Fruit fly (Drosophila melanogaster): Measurements from ENCODE around the gene CG17776.

Gene CG17776

DNA sequence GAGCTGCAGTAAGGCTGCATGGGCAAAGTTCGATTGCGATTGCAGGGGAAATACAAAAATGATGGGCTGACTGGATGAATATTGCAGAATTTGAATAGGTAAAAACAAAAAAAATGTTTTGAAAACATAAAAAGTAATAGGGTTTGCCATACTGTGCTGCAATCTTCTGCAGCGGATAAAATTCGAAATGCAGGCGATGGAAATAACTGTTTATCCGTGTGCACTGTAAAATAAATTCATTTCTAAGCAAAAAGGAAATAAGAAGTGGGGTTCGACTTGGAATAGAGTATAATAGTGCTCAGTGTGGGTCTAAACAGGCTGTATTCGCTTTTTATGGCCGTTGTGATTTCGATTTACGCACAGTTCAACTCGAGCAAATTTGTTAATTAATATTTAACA is 9.3 kb downstream of the CG17776 start, which contains the start of gene CG14053:
TSS of gene CG14053 (minus strand) at position 101 of the 399 bp plus-strand sequence.
- TF ChIP-seq Rel (GFP tag; optimal IDR thresholded peaks at IDR 0.05) (no peak), Rel (tag; optimal IDR thresholded peaks at IDR 0.05) (peak; percentile 82), woc (GFP tag; optimal IDR thresholded peaks at IDR 0.05) (no peak)

DNA sequence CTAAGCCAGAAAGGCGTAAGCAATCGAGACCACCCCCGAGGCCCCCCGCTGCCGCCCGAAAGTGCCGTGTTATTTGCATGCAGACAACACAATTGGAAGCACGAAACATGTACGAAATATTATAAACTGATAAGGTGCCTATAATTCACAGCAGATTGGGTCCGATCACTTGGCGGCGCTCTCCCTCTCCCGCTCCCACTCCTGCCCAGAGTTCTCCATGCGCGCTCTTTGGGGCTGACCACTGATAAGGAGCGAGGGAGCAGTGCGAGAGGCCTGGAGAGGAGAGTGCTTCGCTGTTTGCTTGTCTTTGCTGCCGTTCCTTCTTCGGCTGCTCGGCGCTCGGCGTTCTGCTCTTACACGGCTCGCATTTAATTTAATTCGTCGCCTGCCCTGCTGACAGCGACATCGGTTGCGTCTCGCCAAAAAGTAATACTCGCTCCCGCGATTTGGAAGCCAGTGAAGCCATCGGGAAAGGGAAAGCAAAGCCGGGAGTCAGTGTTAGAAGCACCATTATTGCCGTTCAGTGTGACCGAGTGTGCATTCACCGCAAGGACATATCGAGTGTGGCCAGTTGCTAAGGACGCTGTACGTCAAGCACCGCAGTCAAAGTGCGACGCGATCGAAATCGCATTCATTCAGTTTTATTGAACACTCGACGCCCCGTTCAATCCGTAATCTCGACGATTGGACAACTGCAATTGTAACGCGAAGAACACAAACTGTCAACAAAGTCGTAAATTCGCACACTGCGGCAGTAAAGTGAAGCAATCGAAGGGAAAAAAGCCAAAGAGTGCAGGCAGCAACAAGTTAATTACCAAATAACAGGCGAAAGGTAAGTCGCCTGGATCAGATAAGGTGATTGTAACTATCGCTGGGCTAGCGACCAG is 9.9 kb downstream of the CG17776 start:
- TF ChIP-seq Abd-B (GFP tag; optimal IDR thresholded peaks at IDR 0.05) (no peak), N (GFP tag; optimal IDR thresholded peaks at IDR 0.05) (no peak), dmrt93B (GFP tag; optimal IDR thresholded peaks at IDR 0.05) (no peak), Sp1 (GFP tag; optimal IDR thresholded peaks at IDR 0.05) (no peak), CG9705 (GFP tag; optimal IDR thresholded peaks at IDR 0.05) (no peak), Dif (GFP tag; optimal IDR thresholded peaks at IDR 0.05; ENCODE audit: partially characterized antibody) (peak; percentile 95), pan (optimal IDR thresholded peaks at IDR 0.05) (no peak), GATAd (GFP tag; optimal IDR thresholded peaks at IDR 0.05) (no peak), fru (GFP tag; optimal IDR thresholded peaks at IDR 0.05) (no peak), ey (GFP tag; optimal IDR thresholded peaks at IDR 0.05) (no peak), h (GFP tag; optimal IDR thresholded peaks at IDR 0.05) (peak; percentile 69), HLH106 (tag; optimal IDR thresholded peaks at IDR 0.05) (no peak), brk (GFP tag; optimal IDR thresholded peaks at IDR 0.05) (no peak), Mio (GFP tag; optimal IDR thresholded peaks at IDR 0.05) (no peak), Hnf4 (GFP tag; optimal IDR thresholded peaks at IDR 0.05) (peak; percentile 41), Dfd (GFP tag; optimal IDR thresholded peaks at IDR 0.05) (no peak), Hr78 (GFP tag; optimal IDR thresholded peaks at IDR 0.05) (no peak), usp (GFP tag; optimal IDR thresholded peaks at IDR 0.05) (no peak), Vsx2 (GFP tag; optimal IDR thresholded peaks at IDR 0.05; ENCODE audit: partially characterized antibody) (peak; percentile 23), OdsH (GFP tag; optimal IDR thresholded peaks at IDR 0.05) (no peak), sv (GFP tag; optimal IDR thresholded peaks at IDR 0.05) (no peak), sage (GFP tag; optimal IDR thresholded peaks at IDR 0.05) (no peak), rgr (GFP tag; optimal IDR thresholded peaks at IDR 0.05) (no peak), Rel (GFP tag; optimal IDR thresholded peaks at IDR 0.05) (peak; percentile 42), Rel (tag; optimal IDR thresholded peaks at IDR 0.05) (peak; percentile 70), dl (GFP tag; optimal IDR thresholded peaks at IDR 0.05; ENCODE audit: insufficient read depth in 1 of 2, partially characterized antibody in 2 of 2) (peak; percentile 85 to 94), br (GFP tag; optimal IDR thresholded peaks at IDR 0.05) (peak; percentile 5), CrebA (GFP tag; optimal IDR thresholded peaks at IDR 0.05; ENCODE audit: borderline replicate concordance) (no peak), Hr83 (GFP tag; optimal IDR thresholded peaks at IDR 0.05; ENCODE audit: poor library complexity, severe bottlenecking) (peak; percentile 47), jim (GFP tag; optimal IDR thresholded peaks at IDR 0.05) (no peak)

DNA sequence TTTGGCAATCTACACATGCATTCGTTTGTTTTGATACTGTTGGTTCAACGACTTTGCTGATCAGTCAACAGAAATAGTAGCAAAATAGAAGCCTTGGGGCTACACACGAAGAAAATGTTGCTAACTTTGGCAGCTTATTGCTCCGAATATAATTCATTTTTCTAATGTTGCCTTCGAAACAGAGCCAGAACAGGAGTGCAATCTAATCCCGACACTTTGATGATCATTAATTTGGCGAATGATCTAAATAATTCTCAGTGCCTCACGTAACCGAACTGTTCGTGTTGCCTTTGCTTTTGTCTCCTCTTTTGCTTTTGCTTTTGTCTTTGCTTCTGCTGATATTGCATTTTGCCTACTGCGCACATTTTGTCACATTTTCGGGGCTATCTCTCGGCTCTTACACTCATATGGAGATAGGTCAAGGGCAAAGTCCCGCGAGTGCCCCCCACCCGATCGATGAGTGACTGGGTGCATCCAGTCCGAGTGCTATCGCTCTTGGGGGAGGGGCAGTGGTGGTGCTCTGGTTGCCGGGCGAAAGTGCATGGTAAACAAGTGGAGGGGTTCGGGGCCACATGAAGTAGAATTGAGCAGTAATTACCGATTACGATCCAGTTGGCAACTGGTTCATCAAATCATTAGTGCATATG is 11.7 kb downstream of the CG17776 start:
- TF ChIP-seq Hnf4 (GFP tag; optimal IDR thresholded peaks at IDR 0.05) (peak; percentile 71), Dfd (GFP tag; optimal IDR thresholded peaks at IDR 0.05) (no peak), foxo (GFP tag; optimal IDR thresholded peaks at IDR 0.05) (peak in 1 of 2 experiments; percentile 78), N (GFP tag; optimal IDR thresholded peaks at IDR 0.05) (no peak), CG9705 (GFP tag; optimal IDR thresholded peaks at IDR 0.05) (no peak), Abd-B (GFP tag; optimal IDR thresholded peaks at IDR 0.05) (no peak), dsf (GFP tag; optimal IDR thresholded peaks at IDR 0.05; ENCODE audit: borderline replicate concordance) (no peak), OdsH (GFP tag; optimal IDR thresholded peaks at IDR 0.05) (peak; percentile 75), sage (GFP tag; optimal IDR thresholded peaks at IDR 0.05) (peak; percentile 32), Rel (GFP tag; optimal IDR thresholded peaks at IDR 0.05) (no peak), Rel (tag; optimal IDR thresholded peaks at IDR 0.05) (peak; percentile 63), Myc (optimal IDR thresholded peaks at IDR 0.05) (no peak), brk (GFP tag; optimal IDR thresholded peaks at IDR 0.05) (no peak), CrebA (GFP tag; optimal IDR thresholded peaks at IDR 0.05; ENCODE audit: borderline replicate concordance) (no peak), rgr (GFP tag; optimal IDR thresholded peaks at IDR 0.05) (peak; percentile 82), Hr83 (GFP tag; optimal IDR thresholded peaks at IDR 0.05; ENCODE audit: poor library complexity, severe bottlenecking) (no peak), Vsx2 (GFP tag; optimal IDR thresholded peaks at IDR 0.05; ENCODE audit: partially characterized antibody) (no peak), h (GFP tag; optimal IDR thresholded peaks at IDR 0.05) (peak; percentile 87), pan (optimal IDR thresholded peaks at IDR 0.05) (no peak), psq (GFP tag; optimal IDR thresholded peaks at IDR 0.05) (peak; percentile 66), HLH106 (tag; optimal IDR thresholded peaks at IDR 0.05) (peak; percentile 73), jim (GFP tag; optimal IDR thresholded peaks at IDR 0.05) (no peak), dl (GFP tag; optimal IDR thresholded peaks at IDR 0.05; ENCODE audit: insufficient read depth in 1 of 2, partially characterized antibody in 2 of 2) (no peak), Hr78 (GFP tag; optimal IDR thresholded peaks at IDR 0.05) (no peak), ey (GFP tag; optimal IDR thresholded peaks at IDR 0.05) (peak; percentile 85), Mio (GFP tag; optimal IDR thresholded peaks at IDR 0.05) (no peak), tai (GFP tag; optimal IDR thresholded peaks at IDR 0.05) (no peak), dmrt93B (GFP tag; optimal IDR thresholded peaks at IDR 0.05) (peak; percentile 52), sv (GFP tag; optimal IDR thresholded peaks at IDR 0.05) (no peak), GATAd (GFP tag; optimal IDR thresholded peaks at IDR 0.05) (no peak), usp (GFP tag; optimal IDR thresholded peaks at IDR 0.05) (no peak), Sp1 (GFP tag; optimal IDR thresholded peaks at IDR 0.05) (peak; percentile 70), fru (GFP tag; optimal IDR thresholded peaks at IDR 0.05) (peak; percentile 58), woc (GFP tag; optimal IDR thresholded peaks at IDR 0.05) (peak; percentile 18), br (GFP tag; optimal IDR thresholded peaks at IDR 0.05) (peak; percentile 81), Jra (GFP tag; optimal IDR thresholded peaks at IDR 0.05) (no peak), Dif (GFP tag; optimal IDR thresholded peaks at IDR 0.05; ENCODE audit: partially characterized antibody) (no peak), lola (GFP tag; optimal IDR thresholded peaks at IDR 0.05) (no peak)

Data from whole organism, wandering third instar larva.